Fruit fly (Drosophila melanogaster) whole organism, embryonic: ENCODE results near the gene CG34398.

Experiments
- CG10209 ChIP-seq: fragments of 200-800 bp; sonication (Bioruptor generic); optimal IDR thresholded peaks from 3 replicates; lab custom pipeline; 2017; ENCODE audit warnings: missing biosample characterization, mild to moderate bottlenecking, missing genetic modification characterization, missing genetic modification reagents
- CG10267 ChIP-seq: fragments of 200-800 bp; sonication (Bioruptor generic); optimal IDR thresholded peaks from 2 replicates; lab custom pipeline; 2018; ENCODE audit warnings: missing biosample characterization, mild to moderate bottlenecking, missing genetic modification characterization, moderate library complexity
- CG11504 ChIP-seq: fragments of 200-800 bp; sonication (Bioruptor generic); optimal IDR thresholded peaks from 3 replicates; lab custom pipeline; 2019; ENCODE audit warnings: missing biosample characterization, mild to moderate bottlenecking, missing genetic modification characterization, moderate library complexity
- CG12155 ChIP-seq: fragments of 200-800 bp; sonication (Bioruptor generic); optimal IDR thresholded peaks from 3 replicates; lab custom pipeline; 2016; ENCODE audit warnings: missing biosample characterization, missing genetic modification characterization
- CG13296 ChIP-seq: fragments of 200-800 bp; sonication (Bioruptor generic); optimal IDR thresholded peaks from 3 replicates; lab custom pipeline; 2018; ENCODE audit warnings: missing biosample characterization, mild to moderate bottlenecking, missing genetic modification characterization
- CG15514 ChIP-seq: fragments of 200-800 bp; sonication (Bioruptor generic); optimal IDR thresholded peaks from 3 replicates; lab custom pipeline; 2017; ENCODE audit warnings: missing biosample characterization, missing genetic modification characterization, mild to moderate bottlenecking, moderate library complexity, missing genetic modification reagents
- CG17912 ChIP-seq: fragments of 200-800 bp; sonication (Bioruptor generic); optimal IDR thresholded peaks from 2 replicates; lab custom pipeline; 2018; ENCODE audit warnings: missing biosample characterization, mild to moderate bottlenecking, missing genetic modification characterization
- CG18011 ChIP-seq: fragments of 200-800 bp; sonication (Bioruptor generic); optimal IDR thresholded peaks from 2 replicates; lab custom pipeline; 2017; ENCODE audit warnings: missing biosample characterization, missing genetic modification characterization, mild to moderate bottlenecking, moderate library complexity, missing genotype
- CG18262 ChIP-seq: fragments of 200-800 bp; optimal IDR thresholded peaks from 3 replicates; lab custom pipeline; 2019; ENCODE audit warnings: missing biosample characterization, mild to moderate bottlenecking, missing genetic modification characterization, moderate library complexity
- CG2120 ChIP-seq: fragments of 200-800 bp; sonication (Bioruptor generic); optimal IDR thresholded peaks from 3 replicates; lab custom pipeline; 2016; ENCODE audit warnings: missing biosample characterization, missing genetic modification characterization
- CG3838 ChIP-seq: fragments of 200-800 bp; sonication (Bioruptor generic); optimal IDR thresholded peaks from 3 replicates; lab custom pipeline; 2016; ENCODE audit warnings: missing biosample characterization, missing genetic modification characterization
- CG4854 ChIP-seq: fragments of 200-800 bp; sonication (Bioruptor generic); optimal IDR thresholded peaks from 2 replicates; lab custom pipeline; 2016; ENCODE audit warnings: missing biosample characterization, missing genetic modification characterization, inconsistent platforms
- CG5180 ChIP-seq: fragments of 200-800 bp; sonication (Bioruptor generic); optimal IDR thresholded peaks from 3 replicates; lab custom pipeline; 2017; ENCODE audit warnings: missing biosample characterization, missing genetic modification characterization, mild to moderate bottlenecking, moderate library complexity, missing genetic modification reagents
- CG6813 ChIP-seq: fragments of 200-800 bp; sonication (Bioruptor generic); optimal IDR thresholded peaks from 2 replicates; lab custom pipeline; 2017; ENCODE audit warnings: missing biosample characterization, missing genetic modification characterization, mild to moderate bottlenecking, moderate library complexity, missing genetic modification reagents
- CG8388 ChIP-seq: fragments of 200-800 bp; sonication (Bioruptor generic); optimal IDR thresholded peaks from 2 replicates; lab custom pipeline; 2019; ENCODE audit warnings: missing biosample characterization, mild to moderate bottlenecking, missing genetic modification characterization, moderate library complexity
- CG8924 ChIP-seq: fragments of 200-800 bp; optimal IDR thresholded peaks from 3 replicates; lab custom pipeline; 2019; ENCODE audit warnings: missing biosample characterization, mild to moderate bottlenecking, missing genetic modification characterization, moderate library complexity
- CG9797 ChIP-seq: fragments of 200-800 bp; sonication (Bioruptor generic); optimal IDR thresholded peaks from 3 replicates; lab custom pipeline; 2018; ENCODE audit warnings: missing biosample characterization, mild to moderate bottlenecking, missing genetic modification characterization
- CHES-1-like ChIP-seq: fragments of 200-800 bp; sonication (Bioruptor generic); optimal IDR thresholded peaks from 2 replicates; lab custom pipeline; 2016; ENCODE audit warnings: missing biosample characterization, missing genetic modification characterization
- D19A ChIP-seq: fragments of 200-800 bp; optimal IDR thresholded peaks from 3 replicates; lab custom pipeline; 2019; ENCODE audit warnings: missing biosample characterization, mild to moderate bottlenecking, missing genetic modification characterization, moderate library complexity
- Fer3 ChIP-seq: fragments of 200-800 bp; sonication (Bioruptor generic); optimal IDR thresholded peaks from 2 replicates; lab custom pipeline; 2018; ENCODE audit warnings: missing biosample characterization, mild to moderate bottlenecking, missing genetic modification characterization, moderate library complexity
- HHEX ChIP-seq: fragments of 200-800 bp; sonication (Bioruptor generic); optimal IDR thresholded peaks from 3 replicates; lab custom pipeline; 2017; ENCODE audit warnings: missing biosample characterization, mild to moderate bottlenecking, missing genetic modification characterization, missing genetic modification reagents
- HLH54F ChIP-seq: fragments of 200-800 bp; sonication (Bioruptor generic); optimal IDR thresholded peaks from 3 replicates; lab custom pipeline; 2016; ENCODE audit warnings: missing biosample characterization, missing genetic modification characterization
- Hr78 ChIP-seq, 2 experiments: fragments of 200-800 bp in 1 of 2; fragments of >200 bp in 1 of 2; sonication (Bioruptor generic) in 1 of 2; optimal IDR thresholded peaks; 2 replicates each; lab custom pipeline; 2017 to 2019; ENCODE audit warnings: missing biosample characterization in 2 of 2, missing genetic modification characterization in 2 of 2, mild to moderate bottlenecking in 1 of 2, moderate library complexity in 1 of 2
- Meics ChIP-seq: fragments of 200-800 bp; sonication (Bioruptor generic); optimal IDR thresholded peaks from 2 replicates; lab custom pipeline; 2017; ENCODE audit warnings: missing biosample characterization, mild to moderate bottlenecking, missing genetic modification characterization
- NFAT ChIP-seq: fragments of 200-800 bp; sonication (Bioruptor generic); IDR thresholded peaks from 2 replicates; pipeline ENCODE4 v1.3.6; 2022; ENCODE audit warnings: missing biosample characterization, missing genetic modification characterization
- Rfx ChIP-seq: fragments of 200-800 bp; sonication (Bioruptor generic); IDR thresholded peaks from 2 replicates; pipeline ENCODE4 v1.3.6; 2022; ENCODE audit warnings: missing biosample characterization, missing genetic modification characterization
- Sox100B ChIP-seq: fragments of 200-800 bp; sonication (Bioruptor generic); optimal IDR thresholded peaks from 3 replicates; lab custom pipeline; 2018; ENCODE audit warnings: missing biosample characterization, mild to moderate bottlenecking, missing genetic modification characterization
- Taf1 ChIP-seq: fragments of 200-800 bp; sonication (Bioruptor generic); IDR thresholded peaks from 2 replicates; pipeline ENCODE4 v1.3.6; 2022; ENCODE audit warnings: missing biosample characterization, missing genetic modification characterization
- ac ChIP-seq: fragments of 200-800 bp; sonication (Bioruptor generic); optimal IDR thresholded peaks from 3 replicates; lab custom pipeline; 2017; ENCODE audit warnings: missing biosample characterization, mild to moderate bottlenecking, missing genetic modification characterization
- bab2 ChIP-seq: fragments of 200-800 bp; sonication (Bioruptor generic); optimal IDR thresholded peaks from 2 replicates; lab custom pipeline; 2016; ENCODE audit warnings: missing biosample characterization, missing genetic modification characterization
- chinmo ChIP-seq: fragments of 200-800 bp; sonication (Bioruptor generic); IDR thresholded peaks from 4 replicates; pipeline ENCODE4 v1.3.6; 2022; ENCODE audit warnings: missing biosample characterization, missing genetic modification characterization; ENCODE audit not compliant: partially characterized antibody
- dmrt99B ChIP-seq: fragments of 200-800 bp; sonication (Bioruptor generic); optimal IDR thresholded peaks from 2 replicates; lab custom pipeline; 2018; ENCODE audit warnings: missing biosample characterization, mild to moderate bottlenecking, missing genetic modification characterization, moderate library complexity
- dpn ChIP-seq, 2 experiments: fragments of 200-800 bp; sonication (Bioruptor generic); optimal IDR thresholded peaks; 3 replicates each; lab custom pipeline; 2016; ENCODE audit warnings: missing biosample characterization in 2 of 2, missing genetic modification characterization in 2 of 2
- esg ChIP-seq: fragments of 200-800 bp; sonication (Bioruptor generic); conservative IDR thresholded peaks from 2 replicates; pipeline ENCODE4 v1.3.6; 2022; ENCODE audit warnings: missing biosample characterization, missing genetic modification characterization
- gcm ChIP-seq: fragments of 200-800 bp; sonication (Bioruptor generic); optimal IDR thresholded peaks from 2 replicates; lab custom pipeline; 2019; ENCODE audit warnings: missing biosample characterization, mild to moderate bottlenecking, missing genetic modification characterization, moderate library complexity
- ind ChIP-seq: fragments of 200-800 bp; sonication (Bioruptor generic); optimal IDR thresholded peaks from 3 replicates; lab custom pipeline; 2016; ENCODE audit warnings: missing biosample characterization, missing genetic modification characterization
- kay ChIP-seq: fragments of 200-800 bp; sonication (Bioruptor generic); optimal IDR thresholded peaks from 2 replicates; lab custom pipeline; 2016; ENCODE audit warnings: missing biosample characterization, missing genetic modification characterization
- lilli ChIP-seq: fragments of 200-800 bp; sonication (Bioruptor generic); optimal IDR thresholded peaks from 3 replicates; lab custom pipeline; 2016; ENCODE audit warnings: missing biosample characterization, missing genetic modification characterization
- nmo ChIP-seq: fragments of 200-800 bp; sonication (Bioruptor generic); optimal IDR thresholded peaks from 2 replicates; lab custom pipeline; 2018; ENCODE audit warnings: missing biosample characterization, mild to moderate bottlenecking, missing genetic modification characterization, moderate library complexity
- oc ChIP-seq: fragments of 200-800 bp; sonication (Bioruptor generic); optimal IDR thresholded peaks from 2 replicates; lab custom pipeline; 2018; ENCODE audit warnings: missing biosample characterization, mild to moderate bottlenecking, missing genetic modification characterization, moderate library complexity
- odd ChIP-seq: fragments of 200-800 bp; sonication (Bioruptor generic); optimal IDR thresholded peaks from 2 replicates; lab custom pipeline; 2017; ENCODE audit warnings: missing biosample characterization, mild to moderate bottlenecking, missing genetic modification characterization
- org-1 ChIP-seq: fragments of 200-800 bp; sonication (Bioruptor generic); optimal IDR thresholded peaks from 2 replicates; lab custom pipeline; 2017; ENCODE audit warnings: missing biosample characterization, missing genetic modification characterization
- otp ChIP-seq: fragments of 200-800 bp; sonication (Bioruptor generic); IDR thresholded peaks from 3 replicates; pipeline ENCODE4, ENCODE4 v1.3.6; 2022; ENCODE audit warnings: missing biosample characterization, missing genetic modification characterization
- sens-2 ChIP-seq: fragments of 200-800 bp; sonication (Bioruptor generic); IDR thresholded peaks from 2 replicates; pipeline ENCODE4 v1.3.6; 2022; ENCODE audit warnings: missing biosample characterization, missing genetic modification characterization
- stc ChIP-seq: fragments of 200-800 bp; sonication (Bioruptor generic); IDR thresholded peaks from 2 replicates; pipeline ENCODE4 v1.3.6; 2022; ENCODE audit warnings: missing biosample characterization, missing genetic modification characterization
- tgo ChIP-seq: fragments of 200-800 bp; sonication (Bioruptor generic); IDR thresholded peaks from 3 replicates; pipeline ENCODE4 v1.3.6; 2022; ENCODE audit warnings: missing biosample characterization, missing genetic modification characterization
- tin ChIP-seq: fragments of 200-800 bp; sonication (Bioruptor generic); optimal IDR thresholded peaks from 3 replicates; lab custom pipeline; 2016; ENCODE audit warnings: missing biosample characterization, missing genetic modification characterization
- unpg ChIP-seq: fragments of 200-800 bp; sonication (Bioruptor generic); optimal IDR thresholded peaks from 3 replicates; lab custom pipeline; 2018; ENCODE audit warnings: missing biosample characterization, mild to moderate bottlenecking, missing genetic modification characterization, moderate library complexity

CG34398 gene

dm6 chr2L:8982584-8983302, 84.2 kb downstream of the CG34398 start (continued):
- TF ChIP-seq dmrt99B (tag; lab: Kevin White, UChicago) (peak; percentile 75), dpn (GFP tag; optimal IDR thresholded peaks at IDR 0.05; lab: Kevin White, UChicago) (peak; percentile 34 to 61), stc (peak; percentile 66), gcm (GFP tag; lab: Kevin White, UChicago) (peak; percentile 20), CG17912 (GFP tag; lab: Kevin White, UChicago) (no peak), CG5180 (GFP tag; lab: Kevin White, UChicago) (peak; percentile 13), CG8388 (peak; percentile 31), CG18262 (peak; percentile 2), CG10209 (GFP tag; lab: Kevin White, UChicago) (peak; percentile 59), Taf1 (no peak), CG2120 (GFP tag; lab: Kevin White, UChicago) (peak; percentile 49), esg (GFP tag; lab: Robert Waterston, UW) (peak; percentile 47), sens-2 (GFP tag; lab: Robert Waterston, UW) (0 out of 2 replicates have a peak, but pooled peaks have one; percentile 30), odd (GFP tag; lab: Kevin White, UChicago) (peak; percentile 53), CG13296 (GFP tag; lab: Kevin White, UChicago) (peak; percentile 63), otp (GFP tag; lab: Robert Waterston, UW) (no peak), Meics (GFP tag; lab: Kevin White, UChicago) (peak; percentile 69), CG3838 (GFP tag; lab: Kevin White, UChicago) (peak; percentile 3), HHEX (peak; percentile 24), CG9797 (GFP tag; lab: Kevin White, UChicago) (no peak), lilli (GFP tag; lab: Kevin White, UChicago) (peak; percentile 59), CHES-1-like (GFP tag; lab: Kevin White, UChicago) (peak; percentile 6), Hr78 (GFP tag; optimal IDR thresholded peaks at IDR 0.05; lab: Kevin White, UChicago) (peak in 1 of 2 experiments; percentile 67), unpg (GFP tag; lab: Kevin White, UChicago) (peak; percentile 69), Sox100B (GFP tag; lab: Kevin White, UChicago) (peak; percentile 53), CG8924 (tag; lab: Kevin White, UChicago) (no peak), Rfx (peak; percentile 76), ac (no peak), ind (peak; percentile 42), CG11504 (tag; lab: Kevin White, UChicago) (peak; percentile 78), CG10267 (tag; lab: Kevin White, UChicago) (peak; percentile 34), CG4854 (GFP tag; lab: Kevin White, UChicago) (no peak), chinmo (GFP tag; lab: Robert Waterston, UW) (no peak), org-1 (GFP tag; lab: Kevin White, UChicago) (peak; percentile 28), oc (no peak), bab2 (GFP tag; lab: Kevin White, UChicago) (peak; percentile 53), CG12155 (GFP tag; lab: Kevin White, UChicago) (peak; percentile 29), HLH54F (GFP tag; lab: Kevin White, UChicago) (peak; percentile 12), nmo (GFP tag; lab: Kevin White, UChicago) (peak; percentile 43), CG18011 (GFP tag; lab: Kevin White, UChicago) (peak; percentile 2), NFAT (GFP tag; lab: Robert Waterston, UW) (peak; percentile 28; the same call in 1 of the 2 replicates), kay (GFP tag; lab: Kevin White, UChicago) (peak; percentile 19), D19A (tag; lab: Kevin White, UChicago) (peak; percentile 1), CG15514 (peak; percentile 7), tgo (peak; percentile 42; the same call in 1 of the 3 replicates), tin (peak; percentile 5), Fer3 (tag; lab: Kevin White, UChicago) (peak; percentile 71), CG6813 (GFP tag; lab: Kevin White, UChicago) (peak; percentile 38)
